Worm (Caenorhabditis elegans): ENCODE measurements around the gene C06A1.3.

C06A1.3 gene

DNA sequence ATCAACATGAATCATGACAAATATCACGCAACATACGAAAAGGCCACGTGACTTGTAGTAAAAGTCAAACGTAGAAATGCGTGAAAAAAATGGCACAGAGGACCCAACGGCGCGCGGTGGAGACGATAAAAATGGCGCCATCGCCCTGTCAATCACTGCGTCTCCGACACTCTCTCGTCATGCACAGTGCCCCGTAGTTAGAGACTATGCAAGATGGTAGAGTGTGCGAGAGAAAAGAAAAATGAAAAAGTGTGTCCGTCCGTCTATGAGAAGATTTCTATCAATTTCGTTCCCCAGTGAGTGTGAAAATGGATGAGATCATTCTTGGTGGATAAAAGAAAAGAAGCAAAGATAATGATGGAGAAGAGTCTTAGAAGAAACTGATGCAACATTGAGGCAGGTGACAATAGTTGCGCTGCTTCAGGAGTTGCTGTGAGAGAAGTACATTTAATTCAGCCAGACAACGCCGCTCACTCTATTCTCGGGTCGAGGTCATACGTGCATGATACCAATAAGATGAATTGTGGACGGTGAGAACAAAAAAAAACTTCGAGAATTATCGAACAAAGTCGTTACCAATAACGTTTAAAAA, 16.5 kb upstream of the C06A1.3 start (continued):
- TF ChIP-seq lin-39 (tag; optimal IDR thresholded peaks at IDR 0.05) (peak; percentile 22), fkh-8 (tag; optimal IDR thresholded peaks at IDR 0.05) (no peak), dsc-1 (tag; optimal IDR thresholded peaks at IDR 0.05) (peak; percentile 37), pqm-1 (tag; optimal IDR thresholded peaks at IDR 0.05) (no peak), ceh-63 (GFP tag; optimal IDR thresholded peaks at IDR 0.05) (no peak), ceh-88 (GFP tag; IDR thresholded peaks at IDR 0.05) (peak; percentile 27; the same call in 1 of the 2 replicates), nhr-47 (tag; optimal IDR thresholded peaks at IDR 0.05) (peak; percentile 64), lir-3 (tag; optimal IDR thresholded peaks at IDR 0.05; ENCODE audit: poor library complexity) (peak; percentile 46), sptf-1 (tag; optimal IDR thresholded peaks at IDR 0.05) (no peak), snpc-4 (tag; optimal IDR thresholded peaks at IDR 0.05) (peak; percentile 25), skn-1 (tag; optimal IDR thresholded peaks at IDR 0.05) (peak; percentile 57), aha-1 (tag; optimal IDR thresholded peaks at IDR 0.05) (peak; percentile 44), alr-1 (tag; optimal IDR thresholded peaks at IDR 0.05; ENCODE audit: borderline replicate concordance) (no peak), ceh-82 (tag; optimal IDR thresholded peaks at IDR 0.05) (peak in 1 of 3 experiments; percentile 17), elt-3 (tag; optimal IDR thresholded peaks at IDR 0.05) (peak in 2 of 6 experiments; percentile 37 to 61), rnt-1 (tag; optimal IDR thresholded peaks at IDR 0.05) (peak; percentile 69), nhr-20 (tag; optimal IDR thresholded peaks at IDR 0.05) (peak; percentile 80), nhr-12 (tag; optimal IDR thresholded peaks at IDR 0.05) (no peak), lin-14 (GFP tag; optimal IDR thresholded peaks at IDR 0.05) (peak; percentile 89), nhr-19 (GFP tag; conservative IDR thresholded peaks at IDR 0.05) (peak; percentile 67), lin-13 (GFP tag; optimal IDR thresholded peaks at IDR 0.05) (peak; percentile 45), lin-35 (GFP tag; optimal IDR thresholded peaks at IDR 0.05) (peak; percentile 25 to 73), efl-3 (GFP tag; optimal IDR thresholded peaks at IDR 0.05) (no peak), elt-2 (tag; optimal IDR thresholded peaks at IDR 0.05) (peak; percentile 61), dpl-1 (GFP tag; optimal IDR thresholded peaks at IDR 0.05) (peak; percentile 16 to 47 (median 18)), F16B12.6 (tag; optimal IDR thresholded peaks at IDR 0.05) (peak; percentile 5), nhr-71 (tag; optimal IDR thresholded peaks at IDR 0.05) (peak; percentile 92), ceh-8 (GFP tag; optimal IDR thresholded peaks at IDR 0.05) (no peak), nhr-85 (tag) (peak; percentile 97), ztf-11 (tag; optimal IDR thresholded peaks at IDR 0.05) (peak in 1 of 2 experiments; percentile 2), mef-2 (tag; optimal IDR thresholded peaks at IDR 0.05) (no peak), lin-15B (tag; optimal IDR thresholded peaks at IDR 0.05) (no peak), sup-37 (GFP tag; optimal IDR thresholded peaks at IDR 0.05) (no peak), C34B4.2 (tag; optimal IDR thresholded peaks at IDR 0.05) (no peak), irx-1 (tag; optimal IDR thresholded peaks at IDR 0.05) (peak; percentile 18), unc-130 (tag; optimal IDR thresholded peaks at IDR 0.05) (peak; percentile 65), C16A3.4 (tag; optimal IDR thresholded peaks at IDR 0.05) (peak; percentile 10), unc-86 (tag; optimal IDR thresholded peaks at IDR 0.05) (no peak), egl-27 (tag; optimal IDR thresholded peaks at IDR 0.05) (peak in 1 of 2 experiments; percentile 60), nhr-77 (tag; optimal IDR thresholded peaks at IDR 0.05) (peak; percentile 11), snu-23 (GFP tag; optimal IDR thresholded peaks at IDR 0.05) (peak; percentile 80), tlp-1 (tag; optimal IDR thresholded peaks at IDR 0.05) (no peak), nhr-76 (tag; optimal IDR thresholded peaks at IDR 0.05) (no peak), nhr-28 (tag; optimal IDR thresholded peaks at IDR 0.05) (no peak), Y116A8C.19 (tag; optimal IDR thresholded peaks at IDR 0.05; ENCODE audit: borderline replicate concordance) (no peak), nhr-84 (tag; optimal IDR thresholded peaks at IDR 0.05) (no peak), blmp-1 (tag; optimal IDR thresholded peaks at IDR 0.05) (peak; percentile 85), unc-62 (GFP tag; optimal IDR thresholded peaks at IDR 0.05) (no peak), pag-3 (tag; optimal IDR thresholded peaks at IDR 0.05; ENCODE audit: borderline replicate concordance, insufficient read depth) (no peak), ztf-4 (tag; optimal IDR thresholded peaks at IDR 0.05) (peak; percentile 73), sox-4 (tag; optimal IDR thresholded peaks at IDR 0.05) (no peak)

All from whole organism, L1 larva.